Worm (Caenorhabditis elegans): ENCODE data around the gene acl-4.

ce11 chrX:2030871-2031270 lies 39.4 kb downstream of the acl-4 start:
- TF ChIP-seq him-1 (tag; optimal IDR thresholded peaks at IDR 0.05), result no peak
- no peak for TF ChIP-seq W03F9.2 (tag; optimal IDR thresholded peaks at IDR 0.05)
